Comparison of ENCODE assay signal across 1 fruit fly cellular context in the genomic region with DNA sequence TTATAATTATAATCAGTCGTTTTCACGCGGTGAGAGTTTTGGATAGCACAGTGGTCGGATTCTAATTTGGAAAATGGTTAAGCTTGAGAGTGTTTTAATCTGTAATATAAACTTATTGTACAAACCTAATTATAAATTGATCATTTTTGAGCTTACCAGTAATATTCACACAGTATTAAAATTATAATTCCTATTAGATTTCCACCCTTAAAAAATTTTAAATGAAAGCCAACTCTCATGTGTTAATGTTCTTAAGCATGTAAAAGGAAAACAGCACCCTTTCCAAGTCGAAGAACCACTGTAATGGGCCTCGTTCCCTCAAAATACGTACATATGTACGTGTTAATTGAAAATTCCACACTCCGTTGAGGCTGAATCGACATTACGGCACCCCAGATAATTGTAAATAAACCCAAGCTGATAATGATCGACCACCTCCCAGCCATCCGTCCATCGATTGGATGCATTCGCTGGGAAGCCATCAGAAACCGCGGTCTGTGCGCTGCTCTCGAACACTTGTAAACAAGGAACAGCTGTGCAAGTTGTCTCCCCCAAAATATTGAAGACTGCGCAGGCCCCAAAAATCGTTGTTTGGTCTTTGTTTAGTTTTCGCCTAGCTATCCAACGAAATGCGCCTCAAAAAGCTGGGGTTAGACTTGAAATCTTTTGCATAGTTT.
TF ChIP-seq lines count a peak whose summit lies in the region.

No protein-coding gene starts in this region.

TF ChIP-seq in whole organism, embryonic, 481 proteins besides CTCF, POLR2A, EP300 and RAD21 (continued from another document and continues in another):
- TF ChIP-seq CG30403 (GFP tag; optimal IDR thresholded peaks at IDR 0.05; lab: Kevin White, UChicago) (peak; percentile 53), tio (GFP tag; optimal IDR thresholded peaks at IDR 0.05; lab: Kevin White, UChicago) (peak; percentile 33), lab (GFP tag; optimal IDR thresholded peaks at IDR 0.05; lab: Kevin White, UChicago) (peak; percentile 54), E2f2 (GFP tag; IDR thresholded peaks at IDR 0.05; lab: Robert Waterston, UW) (no peak), ERR (GFP tag; optimal IDR thresholded peaks at IDR 0.05; lab: Kevin White, UChicago) (no peak), CG1024 (GFP tag; IDR thresholded peaks at IDR 0.05; lab: Robert Waterston, UW) (no peak), Sox102F (GFP tag; optimal IDR thresholded peaks at IDR 0.05; lab: Kevin White, UChicago) (peak; percentile 61), Dek (tag; optimal IDR thresholded peaks at IDR 0.05; lab: Kevin White, UChicago) (peak; percentile 43), nerfin-2 (GFP tag; IDR thresholded peaks at IDR 0.05; lab: Robert Waterston, UW; ENCODE audit: partially characterized antibody) (no peak), CG3281 (GFP tag; optimal IDR thresholded peaks at IDR 0.05; lab: Kevin White, UChicago) (peak; percentile 38), CG10654 (GFP tag; optimal IDR thresholded peaks at IDR 0.05; lab: Kevin White, UChicago) (peak; percentile 14), dm (GFP tag; optimal IDR thresholded peaks at IDR 0.05; lab: Kevin White, UChicago) (no peak), nmo (GFP tag; optimal IDR thresholded peaks at IDR 0.05; lab: Kevin White, UChicago) (peak; percentile 72), bsh (GFP tag; optimal IDR thresholded peaks at IDR 0.05; lab: Kevin White, UChicago) (peak in 1 of 2 experiments; percentile 69), CG14860 (GFP tag; IDR thresholded peaks at IDR 0.05; lab: Robert Waterston, UW; ENCODE audit: partially characterized antibody) (no peak), Side (GFP tag; optimal IDR thresholded peaks at IDR 0.05; lab: Kevin White, UChicago) (no peak), Hand (GFP tag; optimal IDR thresholded peaks at IDR 0.05; lab: Kevin White, UChicago) (peak; percentile 36), Myb (GFP tag; optimal IDR thresholded peaks at IDR 0.05; lab: Kevin White, UChicago) (no peak), NfI (GFP tag; optimal IDR thresholded peaks at IDR 0.05; lab: Kevin White, UChicago) (peak; percentile 15), Hr3 (GFP tag; optimal IDR thresholded peaks at IDR 0.05; lab: Kevin White, UChicago) (peak; percentile 38), h (optimal IDR thresholded peaks at IDR 0.05; lab: Kevin White, UChicago) (no peak), fd102C (GFP tag; optimal IDR thresholded peaks at IDR 0.05; lab: Kevin White, UChicago) (no peak), CG17829 (tag; optimal IDR thresholded peaks at IDR 0.05; lab: Kevin White, UChicago) (peak; percentile 37), disco-r (GFP tag; optimal IDR thresholded peaks at IDR 0.05; lab: Kevin White, UChicago) (peak; percentile 20), Rfx (GFP tag; IDR thresholded peaks at IDR 0.05; lab: Robert Waterston, UW) (peak; percentile 50), cwo (GFP tag; optimal IDR thresholded peaks at IDR 0.05; lab: Kevin White, UChicago) (peak; percentile 11), CG9437 (GFP tag; optimal IDR thresholded peaks at IDR 0.05; lab: Kevin White, UChicago) (peak; percentile 35), unpg (GFP tag; optimal IDR thresholded peaks at IDR 0.05; lab: Kevin White, UChicago) (peak; percentile 54), NFAT (GFP tag; IDR thresholded peaks at IDR 0.05; lab: Robert Waterston, UW) (no peak), Nf-YC (tag; optimal IDR thresholded peaks at IDR 0.05; lab: Kevin White, UChicago) (peak; percentile 13), YL-1 (GFP tag; optimal IDR thresholded peaks at IDR 0.05; lab: Kevin White, UChicago) (no peak), CG15011 (GFP tag; optimal IDR thresholded peaks at IDR 0.05; lab: Kevin White, UChicago) (no peak), D (optimal IDR thresholded peaks at IDR 0.05; lab: Kevin White, UChicago) (no peak), D (GFP tag; optimal IDR thresholded peaks at IDR 0.05; lab: Kevin White, UChicago) (peak; percentile 35), Mrtf (GFP tag; IDR thresholded peaks at IDR 0.05; lab: Robert Waterston, UW) (no peak), Fer2 (tag; optimal IDR thresholded peaks at IDR 0.05; lab: Kevin White, UChicago) (no peak), C15 (GFP tag; IDR thresholded peaks at IDR 0.05; lab: Robert Waterston, UW) (0 out of 3 replicates have a peak, but pooled peaks have one; percentile 24), CG8924 (tag; optimal IDR thresholded peaks at IDR 0.05; lab: Kevin White, UChicago) (peak; percentile 61), CG33557 (GFP tag; optimal IDR thresholded peaks at IDR 0.05; lab: Kevin White, UChicago) (peak; percentile 24), Fer3 (tag; optimal IDR thresholded peaks at IDR 0.05; lab: Kevin White, UChicago) (peak; percentile 53), H15 (GFP tag; IDR thresholded peaks at IDR 0.05; lab: Robert Waterston, UW) (0 out of 3 replicates have a peak, but pooled peaks have one; percentile 28), zf30C (GFP tag; optimal IDR thresholded peaks at IDR 0.05; lab: Kevin White, UChicago) (no peak), pum (GFP tag; optimal IDR thresholded peaks at IDR 0.05; lab: Kevin White, UChicago) (peak; percentile 1), dimm (GFP tag; IDR thresholded peaks at IDR 0.05; lab: Robert Waterston, UW) (no peak), inv (GFP tag; IDR thresholded peaks at IDR 0.05; lab: Robert Waterston, UW; ENCODE audit: partially characterized antibody) (no peak), Usf (GFP tag; optimal IDR thresholded peaks at IDR 0.05; lab: Kevin White, UChicago) (no peak), kay (GFP tag; optimal IDR thresholded peaks at IDR 0.05; lab: Kevin White, UChicago) (no peak), CG3407 (GFP tag; optimal IDR thresholded peaks at IDR 0.05; lab: Kevin White, UChicago) (peak; percentile 7), Dbx (GFP tag; IDR thresholded peaks at IDR 0.05; lab: Robert Waterston, UW) (peak; percentile 36; the same call in 1 of the 3 replicates), gsb-n (tag; optimal IDR thresholded peaks at IDR 0.05; lab: Kevin White, UChicago) (peak; percentile 2), lola (GFP tag; optimal IDR thresholded peaks at IDR 0.05; lab: Kevin White, UChicago) (peak in 1 of 3 experiments; percentile 42), gfzf (GFP tag; optimal IDR thresholded peaks at IDR 0.05; lab: Kevin White, UChicago) (no peak), Doc2 (GFP tag; IDR thresholded peaks at IDR 0.05; lab: Robert Waterston, UW) (no peak), Ssrp (tag; optimal IDR thresholded peaks at IDR 0.05; lab: Kevin White, UChicago) (peak; percentile 59), CG17568 (GFP tag; optimal IDR thresholded peaks at IDR 0.05; lab: Kevin White, UChicago) (no peak), run (tag; optimal IDR thresholded peaks at IDR 0.05; lab: Kevin White, UChicago) (no peak), CG7839 (tag; optimal IDR thresholded peaks at IDR 0.05; lab: Kevin White, UChicago) (peak; percentile 78), ind (GFP tag; optimal IDR thresholded peaks at IDR 0.05; lab: Kevin White, UChicago) (peak; percentile 26), CG3995 (GFP tag; optimal IDR thresholded peaks at IDR 0.05; lab: Kevin White, UChicago) (no peak), CG14050 (GFP tag; IDR thresholded peaks at IDR 0.05; lab: Robert Waterston, UW) (no peak), z (GFP tag; IDR thresholded peaks at IDR 0.05; lab: Robert Waterston, UW) (no peak), CG7357 (GFP tag; IDR thresholded peaks at IDR 0.05; lab: Robert Waterston, UW) (no peak), insv (GFP tag; optimal IDR thresholded peaks at IDR 0.05; lab: Kevin White, UChicago) (no peak), CG1529 (GFP tag; optimal IDR thresholded peaks at IDR 0.05; lab: Kevin White, UChicago) (peak; percentile 24), tap (tag; optimal IDR thresholded peaks at IDR 0.05; lab: Kevin White, UChicago) (peak; percentile 49), Mes4 (GFP tag; optimal IDR thresholded peaks at IDR 0.05; lab: Kevin White, UChicago) (no peak), sug (tag; optimal IDR thresholded peaks at IDR 0.05; lab: Kevin White, UChicago) (peak; percentile 14), Poxn (GFP tag; IDR thresholded peaks at IDR 0.05; lab: Robert Waterston, UW) (no peak), Meics (GFP tag; optimal IDR thresholded peaks at IDR 0.05; lab: Kevin White, UChicago) (peak; percentile 29), CG11504 (tag; optimal IDR thresholded peaks at IDR 0.05; lab: Kevin White, UChicago) (peak; percentile 77), Fer1 (GFP tag; optimal IDR thresholded peaks at IDR 0.05; lab: Kevin White, UChicago) (peak; percentile 31), abd-A (tag; optimal IDR thresholded peaks at IDR 0.05; lab: Kevin White, UChicago) (no peak), CG14014 (GFP tag; IDR thresholded peaks at IDR 0.05; lab: Robert Waterston, UW) (peak; percentile 32; the same call in 1 of the 2 replicates), sim (GFP tag; IDR thresholded peaks at IDR 0.05; lab: Robert Waterston, UW) (no peak), CG1792 (GFP tag; optimal IDR thresholded peaks at IDR 0.05; lab: Kevin White, UChicago) (no peak), wdn (GFP tag; IDR thresholded peaks at IDR 0.05; lab: Robert Waterston, UW) (no peak), stc (GFP tag; IDR thresholded peaks at IDR 0.05; lab: Robert Waterston, UW) (peak; percentile 51), CG18619 (GFP tag; optimal IDR thresholded peaks at IDR 0.05; lab: Kevin White, UChicago) (no peak), CG4617 (GFP tag; optimal IDR thresholded peaks at IDR 0.05; lab: Kevin White, UChicago; ENCODE audit: borderline replicate concordance) (no peak), CG12104 (GFP tag; optimal IDR thresholded peaks at IDR 0.05; lab: Kevin White, UChicago) (no peak), dpn (GFP tag; optimal IDR thresholded peaks at IDR 0.05; lab: Kevin White, UChicago) (peak in 1 of 2 experiments; percentile 18), gsb (GFP tag; IDR thresholded peaks at IDR 0.05; lab: Robert Waterston, UW) (peak; percentile 39; the same call in 1 of the 2 replicates), TFAM (GFP tag; optimal IDR thresholded peaks at IDR 0.05; lab: Kevin White, UChicago) (no peak), Drgx (GFP tag; IDR thresholded peaks at IDR 0.05; lab: Robert Waterston, UW) (0 out of 2 replicates have a peak, but pooled peaks have one; percentile 21), Xrp1 (GFP tag; IDR thresholded peaks at IDR 0.05; lab: Robert Waterston, UW) (peak; percentile 69), phol (tag; optimal IDR thresholded peaks at IDR 0.05; lab: Kevin White, UChicago) (peak; percentile 59), CG9797 (GFP tag; optimal IDR thresholded peaks at IDR 0.05; lab: Kevin White, UChicago) (no peak), aop (GFP tag; IDR thresholded peaks at IDR 0.05; lab: Robert Waterston, UW) (no peak), CG1603 (tag; optimal IDR thresholded peaks at IDR 0.05; lab: Kevin White, UChicago) (no peak), CG7556 (GFP tag; optimal IDR thresholded peaks at IDR 0.05; lab: Kevin White, UChicago) (peak; percentile 26), CG10979 (tag; optimal IDR thresholded peaks at IDR 0.05; lab: Kevin White, UChicago) (peak; percentile 50), CG9817 (tag; optimal IDR thresholded peaks at IDR 0.05; lab: Kevin White, UChicago) (peak; percentile 41), amos (GFP tag; IDR thresholded peaks at IDR 0.05; lab: Robert Waterston, UW; ENCODE audit: partially characterized antibody) (no peak), hkb (optimal IDR thresholded peaks at IDR 0.05; lab: Kevin White, UChicago) (no peak), hkb (GFP tag; IDR thresholded peaks at IDR 0.05; lab: Robert Waterston, UW) (peak; percentile 38; the same call in 1 of the 2 replicates), CG3065 (GFP tag; optimal IDR thresholded peaks at IDR 0.05; lab: Kevin White, UChicago) (no peak), CG12071 (GFP tag; optimal IDR thresholded peaks at IDR 0.05; lab: Kevin White, UChicago) (no peak), CG8359 (GFP tag; optimal IDR thresholded peaks at IDR 0.05; lab: Kevin White, UChicago; ENCODE audit: borderline replicate concordance) (no peak), bcd (GFP tag; optimal IDR thresholded peaks at IDR 0.05; lab: Kevin White, UChicago) (peak; percentile 15), dmrt11E (tag; optimal IDR thresholded peaks at IDR 0.05; lab: Kevin White, UChicago) (peak; percentile 38), BtbVII (GFP tag; optimal IDR thresholded peaks at IDR 0.05; lab: Kevin White, UChicago) (peak; percentile 18), Abd-B (GFP tag; optimal IDR thresholded peaks at IDR 0.05; lab: Kevin White, UChicago) (peak; percentile 34), oc (tag; optimal IDR thresholded peaks at IDR 0.05; lab: Kevin White, UChicago) (no peak), sc (optimal IDR thresholded peaks at IDR 0.05; lab: Kevin White, UChicago) (no peak), sc (GFP tag; optimal IDR thresholded peaks at IDR 0.05; lab: Kevin White, UChicago) (peak; percentile 4), sob (GFP tag; IDR thresholded peaks at IDR 0.05; lab: Robert Waterston, UW) (no peak), CG18476 (GFP tag; optimal IDR thresholded peaks at IDR 0.05; lab: Kevin White, UChicago) (peak; percentile 10), CG33213 (GFP tag; optimal IDR thresholded peaks at IDR 0.05; lab: Kevin White, UChicago) (no peak), Hey (tag; optimal IDR thresholded peaks at IDR 0.05; lab: Kevin White, UChicago) (no peak), en (GFP tag; optimal IDR thresholded peaks at IDR 0.05; lab: Kevin White, UChicago) (no peak), Six4 (GFP tag; optimal IDR thresholded peaks at IDR 0.05; lab: Kevin White, UChicago) (no peak), sens-2 (GFP tag; IDR thresholded peaks at IDR 0.05; lab: Robert Waterston, UW) (no peak), CG2199 (GFP tag; IDR thresholded peaks at IDR 0.05; lab: Robert Waterston, UW) (0 out of 3 replicates have a peak, but pooled peaks have one; percentile 34), sisA (GFP tag; IDR thresholded peaks at IDR 0.05; lab: Robert Waterston, UW) (peak; percentile 34), CG5953 (GFP tag; IDR thresholded peaks at IDR 0.05; lab: Robert Waterston, UW) (no peak), CG11085 (GFP tag; IDR thresholded peaks at IDR 0.05; lab: Robert Waterston, UW) (no peak), lilli (GFP tag; optimal IDR thresholded peaks at IDR 0.05; lab: Kevin White, UChicago) (peak; percentile 43), pnt (GFP tag; optimal IDR thresholded peaks at IDR 0.05; lab: Kevin White, UChicago) (no peak), CG15601 (tag; optimal IDR thresholded peaks at IDR 0.05; lab: Kevin White, UChicago) (peak; percentile 23), CG4730 (GFP tag; IDR thresholded peaks at IDR 0.05; lab: Robert Waterston, UW) (no peak), onecut (GFP tag; IDR thresholded peaks at IDR 0.05; lab: Robert Waterston, UW) (peak; percentile 66), so (GFP tag; IDR thresholded peaks at IDR 0.05; lab: Robert Waterston, UW) (no peak), CG13123 (GFP tag; optimal IDR thresholded peaks at IDR 0.05; lab: Kevin White, UChicago) (no peak), CG9727 (GFP tag; optimal IDR thresholded peaks at IDR 0.05; lab: Kevin White, UChicago) (peak; percentile 46), CG14441 (GFP tag; IDR thresholded peaks at IDR 0.05; lab: Robert Waterston, UW) (no peak)
